Fruit fly (Drosophila melanogaster) S2 (cell line): ENCODE results near the gene CG10864.

Source experiments
- CG8478 ChIP-seq: fragments of >200 bp; optimal IDR thresholded peaks from 2 replicates; lab custom pipeline; 2018
- CTCF ChIP-seq, 2 experiments: fragments of >200 bp; optimal IDR thresholded peaks; 2 replicates each; lab custom pipeline; 2018

Gene CG10864

dm6 chr3R:18395694-18396093, 15.7 kb downstream of the CG10864 start:
- TF ChIP-seq CTCF (optimal IDR thresholded peaks at IDR 0.05; lab: Kevin White, UChicago) (no peak), CG8478 (lab: Kevin White, UChicago) (no peak)

- no peak for TF ChIP-seq CG8478 (lab: Kevin White, UChicago)
- TF ChIP-seq CTCF (optimal IDR thresholded peaks at IDR 0.05; lab: Kevin White, UChicago): no peak
Measured at dm6 chr3R:18394876-18395275, 16.6 kb downstream of the CG10864 start.

- TF ChIP-seq CTCF (optimal IDR thresholded peaks at IDR 0.05; lab: Kevin White, UChicago) (no peak), CG8478 (lab: Kevin White, UChicago) (no peak)
Measured at dm6 chr3R:18393436-18393835, 18.0 kb downstream of the CG10864 start.

dm6 chr3R:18389790-18390189, 21.6 kb downstream of the CG10864 start, which contains the start of gene Vha100-4:
TSS of gene Vha100-4 (minus strand) at chr3R:18389805.
- no peak for TF ChIP-seq CG8478 (lab: Kevin White, UChicago)
- TF ChIP-seq CTCF (optimal IDR thresholded peaks at IDR 0.05; lab: Kevin White, UChicago): no peak

dm6 chr3R:18385593-18385992, 25.8 kb downstream of the CG10864 start, which contains the start of gene cona:
TSS of gene cona (plus strand) at chr3R:18385828.
- TF ChIP-seq CTCF (optimal IDR thresholded peaks at IDR 0.05; lab: Kevin White, UChicago): no peak
- no peak for TF ChIP-seq CG8478 (lab: Kevin White, UChicago)

dm6 chr3R:18384972-18385371, 26.5 kb downstream of the CG10864 start, which contains the start of gene CG14309:
TSS of gene CG14309 (minus strand) at chr3R:18385072.
- no peak for TF ChIP-seq CG8478 (lab: Kevin White, UChicago)
- no peak for TF ChIP-seq CTCF (optimal IDR thresholded peaks at IDR 0.05; lab: Kevin White, UChicago)

- TF ChIP-seq CG8478 (lab: Kevin White, UChicago): no peak
- peak in 1 of 2 experiments; percentile 34 for TF ChIP-seq CTCF (optimal IDR thresholded peaks at IDR 0.05; lab: Kevin White, UChicago)
Measured at dm6 chr3R:18381014-18381512, 30.4 kb downstream of the CG10864 start, which contains the start of gene CG7675. TSS of gene CG7675 (minus strand) at chr3R:18381178.

dm6 chr3R:18380251-18380812, 31.1 kb downstream of the CG10864 start:
- TF ChIP-seq CG8478 (lab: Kevin White, UChicago): no peak
- TF ChIP-seq CTCF (optimal IDR thresholded peaks at IDR 0.05; lab: Kevin White, UChicago): no peak

- TF ChIP-seq CTCF (optimal IDR thresholded peaks at IDR 0.05; lab: Kevin White, UChicago) (no peak), CG8478 (lab: Kevin White, UChicago) (no peak)
Measured at dm6 chr3R:18372688-18373304, 38.6 kb downstream of the CG10864 start, which contains the start of gene gl. TSS of gene gl (minus strand) at chr3R:18372738.

dm6 chr3R:18371346-18371745, 40.1 kb downstream of the CG10864 start:
- TF ChIP-seq CTCF (optimal IDR thresholded peaks at IDR 0.05; lab: Kevin White, UChicago): no peak

dm6 chr3R:18368595-18368994, 42.8 kb downstream of the CG10864 start:
- no peak for TF ChIP-seq CTCF (optimal IDR thresholded peaks at IDR 0.05; lab: Kevin White, UChicago)
- TF ChIP-seq CG8478 (lab: Kevin White, UChicago): no peak

- TF ChIP-seq CTCF (optimal IDR thresholded peaks at IDR 0.05; lab: Kevin White, UChicago) (no peak), CG8478 (lab: Kevin White, UChicago) (no peak)
Measured at dm6 chr3R:18366644-18366985, 44.8 kb downstream of the CG10864 start.

dm6 chr3R:18365978-18366643, 45.3 kb downstream of the CG10864 start, which contains the start of the genes WRNexo and Nup43:
TSS of gene WRNexo (minus strand) at chr3R:18366162.
TSS of gene Nup43 (plus strand) at chr3R:18366638.
- no peak for TF ChIP-seq CG8478 (lab: Kevin White, UChicago)
- TF ChIP-seq CTCF (optimal IDR thresholded peaks at IDR 0.05; lab: Kevin White, UChicago): no peak

- TF ChIP-seq CTCF (optimal IDR thresholded peaks at IDR 0.05; lab: Kevin White, UChicago) (no peak), CG8478 (lab: Kevin White, UChicago) (no peak)
Measured at dm6 chr3R:18361694-18362093, 49.7 kb downstream of the CG10864 start, which contains the start of gene hmw. TSS of gene hmw (plus strand) at chr3R:18361994.
